Worm (Caenorhabditis elegans) whole organism, L4/young adult: Measurements from ENCODE around the gene slc-25A18.2.

Experiments
- W03F9.2 ChIP-seq: fragments of 150-350 bp; optimal IDR thresholded peaks from 2 replicates; lab custom pipeline; 2014; ENCODE audit warnings: missing biosample characterization, missing genetic modification characterization
- dao-5 ChIP-seq: sonication (generic microtip); optimal IDR thresholded peaks from 2 replicates; lab custom pipeline; 2016; ENCODE audit warnings: missing genotype, missing genetic modification characterization, moderate library complexity, missing compliant biosample characterization

- TF ChIP-seq dao-5 (no peak), W03F9.2 (no peak)
Measured at ce11 chrIV:7497205-7497604, 22.4 kb downstream of the slc-25A18.2 start.
